Worm (Caenorhabditis elegans): ENCODE data around the gene nhr-93.

ce11 chrV:3585011-3585410 lies 46.8 kb upstream of the nhr-93 start:
- no peak for TF ChIP-seq nhr-27 (tag; optimal IDR thresholded peaks at IDR 0.05)
- TF ChIP-seq pha-4 (tag; optimal IDR thresholded peaks at IDR 0.05), result no peak
- TF ChIP-seq ceh-58 (GFP tag; IDR thresholded peaks at IDR 0.05), result no peak
- TF ChIP-seq dpff-1 (tag; optimal IDR thresholded peaks at IDR 0.05), result no peak
- peak; percentile 93 for TF ChIP-seq B0336.3 (GFP tag; IDR thresholded peaks at IDR 0.05)
- no peak for TF ChIP-seq nfya-1 (tag; optimal IDR thresholded peaks at IDR 0.05; ENCODE audit: borderline replicate concordance, insufficient read depth)
- TF ChIP-seq egrh-3 (GFP tag; IDR thresholded peaks at IDR 0.05), result no peak
- no peak; the same call in 1 of the 2 replicates for TF ChIP-seq hmg-1.2 (GFP tag; IDR thresholded peaks at IDR 0.05)
- TF ChIP-seq ztf-26 (tag; optimal IDR thresholded peaks at IDR 0.05), result no peak
